Fruit fly (Drosophila melanogaster) whole organism, embryonic: Measurements from ENCODE around the gene CG15263.

Source experiments
- ATbp ChIP-seq: fragments of 200-800 bp; sonication (Bioruptor generic); optimal IDR thresholded peaks from 2 replicates; lab custom pipeline; 2017; ENCODE audit warnings: missing biosample characterization, mild to moderate bottlenecking, missing genetic modification characterization, missing genetic modification reagents
- Ada2b ChIP-seq: fragments of 200-800 bp; sonication (Bioruptor generic); IDR thresholded peaks from 2 replicates; pipeline ENCODE4 v1.3.6; 2022; ENCODE audit warnings: missing biosample characterization, missing genetic modification characterization
- Antp ChIP-seq: fragments of 200-800 bp; sonication (Bioruptor generic); optimal IDR thresholded peaks from 3 replicates; lab custom pipeline; 2016; ENCODE audit warnings: missing biosample characterization, missing genetic modification characterization
- Atf3 ChIP-seq: fragments of 200-800 bp; sonication (Bioruptor generic); optimal IDR thresholded peaks from 3 replicates; lab custom pipeline; 2016; ENCODE audit warnings: missing biosample characterization, missing genetic modification characterization
- Awh ChIP-seq: fragments of 200-800 bp; sonication (Bioruptor generic); IDR thresholded peaks from 2 replicates; pipeline ENCODE4, ENCODE4 v1.3.6; 2022; ENCODE audit warnings: missing biosample characterization, missing genetic modification characterization
- Blimp-1 ChIP-seq: fragments of 200-800 bp; sonication (Bioruptor generic); optimal IDR thresholded peaks from 3 replicates; lab custom pipeline; 2018; ENCODE audit warnings: missing biosample characterization, missing genetic modification characterization, mild to moderate bottlenecking, moderate library complexity, missing genetic modification reagents
- CG10366 ChIP-seq: fragments of 200-800 bp; sonication (Bioruptor generic); IDR thresholded peaks from 2 replicates; pipeline ENCODE4 v1.3.6; 2022; ENCODE audit warnings: missing biosample characterization, missing genetic modification characterization
- CG10462 ChIP-seq: fragments of 200-800 bp; sonication (Bioruptor generic); optimal IDR thresholded peaks from 2 replicates; lab custom pipeline; 2016; ENCODE audit warnings: missing biosample characterization, missing genetic modification characterization
- CG15269 ChIP-seq: fragments of 200-800 bp; sonication (Bioruptor generic); optimal IDR thresholded peaks from 2 replicates; lab custom pipeline; 2018; ENCODE audit warnings: missing biosample characterization, mild to moderate bottlenecking, missing genetic modification characterization, moderate library complexity
- CG1603 ChIP-seq: fragments of 200-800 bp; sonication (Bioruptor generic); optimal IDR thresholded peaks from 2 replicates; lab custom pipeline; 2019; ENCODE audit warnings: missing biosample characterization, mild to moderate bottlenecking, missing genetic modification characterization, moderate library complexity
- CG18476 ChIP-seq: fragments of 200-800 bp; sonication (Bioruptor generic); optimal IDR thresholded peaks from 2 replicates; lab custom pipeline; 2016; ENCODE audit warnings: missing biosample characterization, mild to moderate bottlenecking, missing genetic modification characterization
- CG31388 ChIP-seq: fragments of 200-800 bp; sonication (Bioruptor generic); optimal IDR thresholded peaks from 2 replicates; lab custom pipeline; 2016; ENCODE audit warnings: missing biosample characterization, missing genetic modification characterization
- CG4820 ChIP-seq: fragments of 200-800 bp; sonication (Bioruptor generic); optimal IDR thresholded peaks from 3 replicates; lab custom pipeline; 2016; ENCODE audit warnings: missing biosample characterization, missing genetic modification characterization
- CG5953 ChIP-seq: fragments of 200-800 bp; sonication (Bioruptor generic); IDR thresholded peaks from 2 replicates; pipeline ENCODE4 v1.3.6; 2022; ENCODE audit warnings: missing biosample characterization, missing genetic modification characterization
- CG7372 ChIP-seq: fragments of 200-800 bp; sonication (Bioruptor generic); IDR thresholded peaks from 2 replicates; pipeline ENCODE4 v1.3.6; 2022; ENCODE audit warnings: missing biosample characterization, missing genetic modification characterization
- CG9609 ChIP-seq: fragments of 200-800 bp; sonication (Bioruptor generic); optimal IDR thresholded peaks from 3 replicates; lab custom pipeline; 2016; ENCODE audit warnings: missing biosample characterization, missing genetic modification characterization
- Dp ChIP-seq: fragments of 200-800 bp; sonication (Bioruptor generic); optimal IDR thresholded peaks from 2 replicates; lab custom pipeline; 2018; ENCODE audit warnings: missing biosample characterization, mild to moderate bottlenecking, missing genetic modification characterization, moderate library complexity
- E2f1 ChIP-seq: fragments of 200-800 bp; sonication (Bioruptor generic); IDR thresholded peaks from 2 replicates; pipeline ENCODE4 v1.3.6; 2022; ENCODE audit warnings: missing biosample characterization, missing genetic modification characterization
- GATAe ChIP-seq: fragments of 200-800 bp; sonication (Bioruptor generic); conservative IDR thresholded peaks from 2 replicates; pipeline ENCODE4 v1.3.6; 2022; ENCODE audit warnings: missing biosample characterization, missing genetic modification characterization
- Gug ChIP-seq: fragments of 200-800 bp; sonication (Bioruptor generic); IDR thresholded peaks from 4 replicates; pipeline ENCODE4 v1.3.6; 2022; ENCODE audit warnings: missing biosample characterization, missing genetic modification characterization
- HLH4C ChIP-seq: fragments of 200-800 bp; sonication (Bioruptor generic); IDR thresholded peaks from 3 replicates; pipeline ENCODE4 v1.3.6; 2022; ENCODE audit warnings: missing biosample characterization, missing genetic modification characterization; ENCODE audit not compliant: partially characterized antibody
- HLH54F ChIP-seq: fragments of 200-800 bp; sonication (Bioruptor generic); optimal IDR thresholded peaks from 3 replicates; lab custom pipeline; 2016; ENCODE audit warnings: missing biosample characterization, missing genetic modification characterization
- HmgD ChIP-seq: fragments of 200-800 bp; sonication (Bioruptor generic); optimal IDR thresholded peaks from 3 replicates; lab custom pipeline; 2016; ENCODE audit warnings: missing biosample characterization, missing genetic modification characterization
- Hsf ChIP-seq: fragments of 200-800 bp; sonication (Bioruptor generic); optimal IDR thresholded peaks from 3 replicates; lab custom pipeline; 2016; ENCODE audit warnings: missing biosample characterization, missing genetic modification characterization
- Jarid2 ChIP-seq: fragments of 200-800 bp; sonication (Bioruptor generic); optimal IDR thresholded peaks from 3 replicates; lab custom pipeline; 2017; ENCODE audit warnings: mild to moderate bottlenecking, missing biosample characterization, missing genetic modification reagents, missing genetic modification characterization
- Lpt ChIP-seq: fragments of >200 bp; optimal IDR thresholded peaks from 2 replicates; lab custom pipeline; 2018; ENCODE audit warnings: missing biosample characterization, missing genetic modification characterization
- MBD-R2 ChIP-seq: fragments of 200-800 bp; sonication (Bioruptor generic); IDR thresholded peaks from 2 replicates; pipeline ENCODE4 v1.3.6; 2022; ENCODE audit warnings: missing biosample characterization, missing genetic modification characterization
- Meics ChIP-seq: fragments of 200-800 bp; sonication (Bioruptor generic); optimal IDR thresholded peaks from 2 replicates; lab custom pipeline; 2017; ENCODE audit warnings: missing biosample characterization, mild to moderate bottlenecking, missing genetic modification characterization
- Oaz ChIP-seq: fragments of 200-800 bp; sonication (Bioruptor generic); IDR thresholded peaks from 2 replicates; pipeline ENCODE4 v1.3.6; 2022; ENCODE audit warnings: missing biosample characterization, missing genetic modification characterization
- Opbp ChIP-seq: fragments of 200-800 bp; sonication (Bioruptor generic); IDR thresholded peaks from 3 replicates; pipeline ENCODE4 v1.3.6; 2022; ENCODE audit warnings: missing biosample characterization, missing genetic modification characterization; ENCODE audit not compliant: partially characterized antibody
- Spps ChIP-seq: fragments of 200-800 bp; sonication (Bioruptor generic); optimal IDR thresholded peaks from 2 replicates; lab custom pipeline; 2018; ENCODE audit warnings: missing biosample characterization, mild to moderate bottlenecking, missing genetic modification characterization
- YL-1 ChIP-seq: fragments of 200-800 bp; sonication (Bioruptor generic); optimal IDR thresholded peaks from 3 replicates; lab custom pipeline; 2017; ENCODE audit warnings: missing biosample characterization, mild to moderate bottlenecking, missing genetic modification characterization
- ato ChIP-seq: fragments of 200-800 bp; sonication (Bioruptor generic); IDR thresholded peaks from 2 replicates; pipeline ENCODE4 v1.3.6; 2022; ENCODE audit warnings: missing biosample characterization, missing genetic modification characterization; ENCODE audit not compliant: partially characterized antibody
- caup ChIP-seq: fragments of 200-800 bp; sonication (Bioruptor generic); optimal IDR thresholded peaks from 3 replicates; lab custom pipeline; 2017; ENCODE audit warnings: missing biosample characterization, mild to moderate bottlenecking, missing genetic modification characterization, moderate library complexity; ENCODE audit not compliant: severe bottlenecking
- dpn ChIP-seq, 2 experiments: fragments of 200-800 bp; sonication (Bioruptor generic); optimal IDR thresholded peaks; 3 replicates each; lab custom pipeline; 2016; ENCODE audit warnings: missing biosample characterization in 2 of 2, missing genetic modification characterization in 2 of 2
- esg ChIP-seq: fragments of 200-800 bp; sonication (Bioruptor generic); conservative IDR thresholded peaks from 2 replicates; pipeline ENCODE4 v1.3.6; 2022; ENCODE audit warnings: missing biosample characterization, missing genetic modification characterization
- gro ChIP-seq: fragments of 200-800 bp; sonication (Bioruptor generic); optimal IDR thresholded peaks from 2 replicates; lab custom pipeline; 2016; ENCODE audit warnings: missing biosample characterization, missing genetic modification characterization
- ind ChIP-seq: fragments of 200-800 bp; sonication (Bioruptor generic); optimal IDR thresholded peaks from 3 replicates; lab custom pipeline; 2016; ENCODE audit warnings: missing biosample characterization, missing genetic modification characterization
- inv ChIP-seq: fragments of 200-800 bp; sonication (Bioruptor generic); IDR thresholded peaks from 2 replicates; pipeline ENCODE4 v1.3.6; 2022; ENCODE audit warnings: missing biosample characterization, missing genetic modification characterization; ENCODE audit not compliant: partially characterized antibody
- kay ChIP-seq: fragments of 200-800 bp; sonication (Bioruptor generic); optimal IDR thresholded peaks from 2 replicates; lab custom pipeline; 2016; ENCODE audit warnings: missing biosample characterization, missing genetic modification characterization
- otp ChIP-seq: fragments of 200-800 bp; sonication (Bioruptor generic); IDR thresholded peaks from 3 replicates; pipeline ENCODE4, ENCODE4 v1.3.6; 2022; ENCODE audit warnings: missing biosample characterization, missing genetic modification characterization
- pan ChIP-seq, 4 experiments: fragments of >200 bp in 3 of 4; fragments of 200-800 bp in 1 of 4; sonication (Bioruptor generic) in 1 of 4; optimal IDR thresholded peaks in 3 of 4; IDR thresholded peaks in 1 of 4; 2 replicates each; pipeline versions ENCODE4 v1.3.6 to Lab custom; 2017 to 2022; ENCODE audit warnings: missing biosample characterization in 2 of 4, missing genetic modification characterization in 2 of 4, mixed read lengths in 1 of 4
- pros ChIP-seq: fragments of 200-800 bp; sonication (Bioruptor generic); optimal IDR thresholded peaks from 3 replicates; lab custom pipeline; 2019; ENCODE audit warnings: missing biosample characterization, mild to moderate bottlenecking, missing genetic modification characterization, moderate library complexity
- row ChIP-seq: fragments of 200-800 bp; sonication (Bioruptor generic); IDR thresholded peaks from 3 replicates; pipeline ENCODE4 v1.3.6; 2022; ENCODE audit warnings: missing biosample characterization, missing genetic modification characterization
- sens-2 ChIP-seq: fragments of 200-800 bp; sonication (Bioruptor generic); IDR thresholded peaks from 2 replicates; pipeline ENCODE4 v1.3.6; 2022; ENCODE audit warnings: missing biosample characterization, missing genetic modification characterization
- shn ChIP-seq: fragments of 200-800 bp; sonication (Bioruptor generic); optimal IDR thresholded peaks from 3 replicates; lab custom pipeline; 2016; ENCODE audit warnings: missing biosample characterization, missing genetic modification characterization
- sisA ChIP-seq: fragments of 200-800 bp; sonication (Bioruptor generic); IDR thresholded peaks from 2 replicates; pipeline ENCODE4 v1.3.6; 2022; ENCODE audit warnings: missing biosample characterization, missing genetic modification characterization
- stwl ChIP-seq: fragments of 200-800 bp; sonication (Bioruptor generic); optimal IDR thresholded peaks from 3 replicates; lab custom pipeline; 2018; ENCODE audit warnings: missing biosample characterization, mild to moderate bottlenecking, missing genetic modification characterization, moderate library complexity
- trem ChIP-seq: fragments of 200-800 bp; optimal IDR thresholded peaks from 3 replicates; lab custom pipeline; 2019; ENCODE audit warnings: missing biosample characterization, mild to moderate bottlenecking, missing genetic modification characterization, moderate library complexity
- unc-4 ChIP-seq: fragments of 200-800 bp; sonication (Bioruptor generic); IDR thresholded peaks from 2 replicates; pipeline ENCODE4 v1.3.6; 2022; ENCODE audit warnings: missing biosample characterization, missing genetic modification characterization; ENCODE audit not compliant: partially characterized antibody

CG15263 gene

dm6 chr2L:15264483-15264987 is 20.3 kb upstream of the CG15263 start, which contains the start of gene yuri (continued):
- TF ChIP-seq ato (GFP tag; lab: Robert Waterston, UW) (no peak), E2f1 (GFP tag; lab: Robert Waterston, UW) (no peak), Meics (GFP tag; lab: Kevin White, UChicago) (peak; percentile 34), Spps (tag; lab: Kevin White, UChicago) (peak; percentile 14), sens-2 (GFP tag; lab: Robert Waterston, UW) (no peak), CG1603 (tag; lab: Kevin White, UChicago) (no peak), esg (GFP tag; lab: Robert Waterston, UW) (no peak), CG31388 (GFP tag; lab: Kevin White, UChicago) (no peak), caup (GFP tag; lab: Kevin White, UChicago) (peak; percentile 56), pan (optimal IDR thresholded peaks at IDR 0.05; lab: Kevin White, UChicago) (no peak), pan (GFP tag; optimal IDR thresholded peaks at IDR 0.05 in 1 of 2, IDR thresholded peaks at IDR 0.05 in 1 of 2) (peak in 1 of 2 experiments; percentile 42), sisA (no peak), Gug (GFP tag; lab: Robert Waterston, UW) (no peak), row (GFP tag; lab: Robert Waterston, UW) (no peak; the same call in 2 of the 3 replicates), pros (no peak), CG4820 (GFP tag; lab: Kevin White, UChicago) (no peak), Awh (GFP tag; lab: Robert Waterston, UW) (peak; percentile 51; the same call in 1 of the 2 replicates), GATAe (no peak), CG9609 (no peak), Dp (no peak), gro (GFP tag; lab: Kevin White, UChicago) (peak; percentile 64), HLH4C (GFP tag; lab: Robert Waterston, UW) (peak; percentile 36; the same call in 1 of the 3 replicates), stwl (peak; percentile 10), HLH54F (GFP tag; lab: Kevin White, UChicago) (no peak), shn (no peak), CG10366 (GFP tag; lab: Robert Waterston, UW) (no peak), Oaz (GFP tag; lab: Robert Waterston, UW) (no peak), CG7372 (GFP tag; lab: Robert Waterston, UW) (peak; percentile 67), Blimp-1 (no peak), HmgD (no peak), YL-1 (GFP tag; lab: Kevin White, UChicago) (peak; percentile 18), kay (no peak), Hsf (no peak), MBD-R2 (GFP tag; lab: Robert Waterston, UW) (0 out of 2 replicates have a peak, but pooled peaks have one; percentile 31), CG5953 (GFP tag; lab: Robert Waterston, UW) (0 out of 2 replicates have a peak, but pooled peaks have one; percentile 40), dpn (GFP tag; optimal IDR thresholded peaks at IDR 0.05; lab: Kevin White, UChicago) (no peak), ATbp (peak; percentile 45), CG10462 (GFP tag; lab: Kevin White, UChicago) (no peak), Atf3 (GFP tag; lab: Kevin White, UChicago) (no peak), Lpt (GFP tag; lab: Kevin White, UChicago) (no peak), ind (GFP tag; lab: Kevin White, UChicago) (no peak), CG18476 (GFP tag; lab: Kevin White, UChicago) (no peak), trem (peak; percentile 40), CG15269 (tag; lab: Kevin White, UChicago) (no peak), Ada2b (GFP tag; lab: Robert Waterston, UW) (no peak), Jarid2 (GFP tag; lab: Kevin White, UChicago) (peak; percentile 98), Opbp (GFP tag; lab: Robert Waterston, UW) (peak; percentile 58; the same call in 2 of the 3 replicates), inv (GFP tag; lab: Robert Waterston, UW) (0 out of 2 replicates have a peak, but pooled peaks have one; percentile 22), Antp (no peak), unc-4 (GFP tag; lab: Robert Waterston, UW) (peak; percentile 54), otp (GFP tag; lab: Robert Waterston, UW) (peak; percentile 72; the same call in 2 of the 3 replicates)
